Worm (Caenorhabditis elegans): ENCODE data around the gene gldi-8.

Gene gldi-8

ce11 chrIII:12608989-12609388 lies 9.5 kb upstream of the gldi-8 start, which contains the start of gene Y111B2A.12:
TSS of gene Y111B2A.12 (plus strand) at chrIII:12609289.
- TF ChIP-seq sptf-1 (tag; optimal IDR thresholded peaks at IDR 0.05): no peak

- TF ChIP-seq nhr-11 (tag; optimal IDR thresholded peaks at IDR 0.05): peak; percentile 54
- no peak for TF ChIP-seq C34B4.2 (tag; optimal IDR thresholded peaks at IDR 0.05)
- TF ChIP-seq ceh-90 (tag; optimal IDR thresholded peaks at IDR 0.05): no peak
- TF ChIP-seq irx-1 (tag; optimal IDR thresholded peaks at IDR 0.05): peak; percentile 79
- TF ChIP-seq alr-1 (tag; optimal IDR thresholded peaks at IDR 0.05; ENCODE audit: borderline replicate concordance): no peak
- peak; percentile 80 for TF ChIP-seq C16A3.4 (tag; optimal IDR thresholded peaks at IDR 0.05)
- no peak for TF ChIP-seq sptf-1 (tag; optimal IDR thresholded peaks at IDR 0.05)
- TF ChIP-seq Y116A8C.19 (tag; optimal IDR thresholded peaks at IDR 0.05; ENCODE audit: borderline replicate concordance): no peak
- TF ChIP-seq xbp-1 (tag; optimal IDR thresholded peaks at IDR 0.05): peak; percentile 93
- TF ChIP-seq lin-39 (tag; optimal IDR thresholded peaks at IDR 0.05): peak; percentile 52
- peak; percentile 94 to 96 (median 95) for TF ChIP-seq ceh-82 (tag; optimal IDR thresholded peaks at IDR 0.05)
- peak; percentile 96 for TF ChIP-seq nhr-85 (tag)
- peak; percentile 64 for TF ChIP-seq elt-2 (tag; optimal IDR thresholded peaks at IDR 0.05)
- no peak for TF ChIP-seq zag-1 (tag; optimal IDR thresholded peaks at IDR 0.05)
- no peak for TF ChIP-seq hlh-4 (tag; optimal IDR thresholded peaks at IDR 0.05)
- peak; percentile 91 for TF ChIP-seq lin-13 (GFP tag; optimal IDR thresholded peaks at IDR 0.05)
- peak; percentile 91 for TF ChIP-seq ceh-8 (GFP tag; optimal IDR thresholded peaks at IDR 0.05)
- no peak for TF ChIP-seq nhr-84 (tag; optimal IDR thresholded peaks at IDR 0.05)
- no peak for TF ChIP-seq tlp-1 (tag; optimal IDR thresholded peaks at IDR 0.05)
- no peak for TF ChIP-seq nhr-28 (tag; optimal IDR thresholded peaks at IDR 0.05)
- peak; percentile 83 for TF ChIP-seq rnt-1 (tag; optimal IDR thresholded peaks at IDR 0.05)
- peak; percentile 92 for TF ChIP-seq nhr-19 (GFP tag; conservative IDR thresholded peaks at IDR 0.05)
- TF ChIP-seq fkh-4 (tag; optimal IDR thresholded peaks at IDR 0.05; ENCODE audit: borderline replicate concordance): no peak
- peak; percentile 86 for TF ChIP-seq grh-1 (GFP tag; IDR thresholded peaks at IDR 0.05)
- TF ChIP-seq lsy-2 (tag; optimal IDR thresholded peaks at IDR 0.05): peak; percentile 91 to 93
- peak; percentile 56 for TF ChIP-seq efl-3 (GFP tag; optimal IDR thresholded peaks at IDR 0.05)
- TF ChIP-seq aha-1 (tag; optimal IDR thresholded peaks at IDR 0.05): peak; percentile 80
- peak; percentile 97 for TF ChIP-seq jun-1 (tag; optimal IDR thresholded peaks at IDR 0.05)
- TF ChIP-seq nhr-47 (tag; optimal IDR thresholded peaks at IDR 0.05): peak; percentile 94
- TF ChIP-seq nhr-237 (tag; optimal IDR thresholded peaks at IDR 0.05): peak; percentile 75
- TF ChIP-seq ces-1 (GFP tag; optimal IDR thresholded peaks at IDR 0.05): no peak
- TF ChIP-seq pqm-1 (tag; optimal IDR thresholded peaks at IDR 0.05): peak; percentile 5
- TF ChIP-seq mab-9 (GFP tag; IDR thresholded peaks at IDR 0.05): peak; percentile 65; the same call in 1 of the 2 replicates
- TF ChIP-seq tbx-2 (tag; optimal IDR thresholded peaks at IDR 0.05): peak; percentile 96
- TF ChIP-seq sup-37 (GFP tag; optimal IDR thresholded peaks at IDR 0.05): peak; percentile 42
- TF ChIP-seq zip-4 (GFP tag; optimal IDR thresholded peaks at IDR 0.05): peak; percentile 73
- TF ChIP-seq nhr-77 (tag; optimal IDR thresholded peaks at IDR 0.05): peak; percentile 88
- TF ChIP-seq pax-3 (tag; optimal IDR thresholded peaks at IDR 0.05): peak; percentile 81
- no peak for TF ChIP-seq unc-30 (tag; optimal IDR thresholded peaks at IDR 0.05)
- TF ChIP-seq ama-1 (optimal IDR thresholded peaks at IDR 0.05): peak; percentile 82
- peak; percentile 88 for TF ChIP-seq egl-13 (tag; optimal IDR thresholded peaks at IDR 0.05)
- peak; percentile 96 for TF ChIP-seq unc-86 (tag; optimal IDR thresholded peaks at IDR 0.05)
- TF ChIP-seq dpl-1 (GFP tag; optimal IDR thresholded peaks at IDR 0.05): peak; percentile 70 to 73 (median 72)
- 0 out of 2 replicates have a peak, but pooled peaks have one; percentile 75 for TF ChIP-seq ceh-88 (GFP tag; IDR thresholded peaks at IDR 0.05)
- TF ChIP-seq lir-3 (tag; optimal IDR thresholded peaks at IDR 0.05; ENCODE audit: poor library complexity): peak; percentile 69
- TF ChIP-seq mef-2 (tag; optimal IDR thresholded peaks at IDR 0.05): peak; percentile 78
- peak; percentile 89 for TF ChIP-seq dsc-1 (tag; optimal IDR thresholded peaks at IDR 0.05)
- peak; percentile 78 for TF ChIP-seq unc-130 (tag; optimal IDR thresholded peaks at IDR 0.05)
- peak in 1 of 2 experiments; percentile 45 for TF ChIP-seq egl-27 (tag; optimal IDR thresholded peaks at IDR 0.05)
These were observed 8.9 kb upstream of the gldi-8 start, which contains the start of gene epc-1 for ce11 chrIII:12608220-12608958. TSS of gene epc-1 (minus strand) at chrIII:12608586.

Data from whole organism, L1 larva.